Worm (Caenorhabditis elegans) whole organism, young adult: ENCODE data around the gene R151.8.

Source experiments
- B0019.2 ChIP-seq: fragments of 200-800 bp; sonication (Bioruptor generic); conservative IDR thresholded peaks from 2 replicates; pipeline ENCODE4 v1.3.6; 2022; ENCODE audit warnings: missing genetic modification reagents, missing genetic modification characterization, missing compliant biosample characterization
- F10E7.11 ChIP-seq: sonication (generic microtip); optimal IDR thresholded peaks from 2 replicates; lab custom pipeline; 2017; ENCODE audit warnings: mild to moderate bottlenecking, missing genetic modification characterization, moderate library complexity, missing compliant biosample characterization
- F33H1.4 ChIP-seq: fragments of 200-800 bp; sonication (Bioruptor generic); IDR thresholded peaks from 2 replicates; pipeline ENCODE4 v1.3.6; 2022; ENCODE audit warnings: missing genetic modification reagents, missing genetic modification characterization, missing compliant biosample characterization
- K12H6.12 ChIP-seq: fragments of 200-800 bp; sonication (Bioruptor generic); optimal IDR thresholded peaks from 2 replicates; lab custom pipeline; 2018; ENCODE audit warnings: mild to moderate bottlenecking, missing genetic modification characterization, missing compliant biosample characterization
- Y53F4B.3 ChIP-seq: fragments of 200-800 bp; sonication (Bioruptor generic); IDR thresholded peaks from 2 replicates; pipeline ENCODE4 v1.3.6; 2022; ENCODE audit warnings: missing genetic modification reagents, missing genetic modification characterization, missing compliant biosample characterization
- Y56A3A.18 ChIP-seq: fragments of 200-800 bp; sonication (Bioruptor generic); IDR thresholded peaks from 2 replicates; pipeline ENCODE4 v1.3.6; 2022; ENCODE audit warnings: missing genetic modification reagents, missing genetic modification characterization, missing compliant biosample characterization
- akir-1 ChIP-seq: fragments of 200-800 bp; sonication (Bioruptor generic); optimal IDR thresholded peaks from 2 replicates; lab custom pipeline; 2018; ENCODE audit warnings: mild to moderate bottlenecking, missing genetic modification characterization, moderate library complexity, missing compliant biosample characterization
- athp-1 ChIP-seq: sonication (generic microtip); optimal IDR thresholded peaks from 2 replicates; lab custom pipeline; 2017; ENCODE audit warnings: mild to moderate bottlenecking, missing genetic modification characterization, missing compliant biosample characterization
- attf-5 ChIP-seq: fragments of 200-800 bp; sonication (Bioruptor generic); optimal IDR thresholded peaks from 2 replicates; lab custom pipeline; 2018; ENCODE audit warnings: mild to moderate bottlenecking, missing genetic modification characterization, missing compliant biosample characterization
- cebp-1 ChIP-seq, 2 experiments: fragments of 200-800 bp in 1 of 2; sonication (Bioruptor generic) in 1 of 2; sonication (generic microtip) in 1 of 2; IDR thresholded peaks in 1 of 2; optimal IDR thresholded peaks in 1 of 2; 2 replicates each; pipeline versions ENCODE4 v1.3.6 to Lab custom; 2017 to 2022; ENCODE audit warnings: missing compliant biosample characterization in 2 of 2, missing genetic modification characterization in 2 of 2, mild to moderate bottlenecking in 1 of 2, missing genetic modification reagents in 1 of 2, moderate library complexity in 1 of 2
- ceh-27 ChIP-seq: fragments of 200-800 bp; sonication (Bioruptor generic); optimal IDR thresholded peaks from 2 replicates; lab custom pipeline; 2018; ENCODE audit warnings: mild to moderate bottlenecking, missing genetic modification characterization, moderate library complexity, missing compliant biosample characterization
- ceh-79 ChIP-seq: sonication (generic microtip); optimal IDR thresholded peaks from 2 replicates; lab custom pipeline; 2017; ENCODE audit warnings: mild to moderate bottlenecking, missing genetic modification characterization, missing compliant biosample characterization
- ceh-91 ChIP-seq: fragments of 200-800 bp; sonication (Bioruptor generic); IDR thresholded peaks from 2 replicates; pipeline ENCODE4 v1.3.6; 2022; ENCODE audit warnings: missing genetic modification reagents, missing genetic modification characterization, missing compliant biosample characterization
- chd-7 ChIP-seq: sonication (generic microtip); optimal IDR thresholded peaks from 2 replicates; lab custom pipeline; 2016; ENCODE audit warnings: mild to moderate bottlenecking, missing genetic modification characterization, moderate library complexity, missing compliant biosample characterization
- die-1 ChIP-seq: sonication (generic microtip); optimal IDR thresholded peaks from 2 replicates; lab custom pipeline; 2016; ENCODE audit warnings: missing genotype, mild to moderate bottlenecking, missing genetic modification characterization, missing compliant biosample characterization
- egl-44 ChIP-seq: fragments of 200-800 bp; sonication (Bioruptor generic); IDR thresholded peaks from 2 replicates; pipeline ENCODE4 v1.3.6; 2022; ENCODE audit warnings: missing genetic modification reagents, missing genetic modification characterization, missing compliant biosample characterization
- egrh-3 ChIP-seq: fragments of 200-800 bp; sonication (Bioruptor generic); IDR thresholded peaks from 2 replicates; pipeline ENCODE4 v1.3.6; 2022; ENCODE audit warnings: missing genetic modification reagents, missing genetic modification characterization, missing compliant biosample characterization
- gei-17 ChIP-seq: fragments of 200-800 bp; sonication (Bioruptor generic); optimal IDR thresholded peaks from 2 replicates; lab custom pipeline; 2018; ENCODE audit warnings: mild to moderate bottlenecking, missing genetic modification characterization, missing compliant biosample characterization
- hlh-26 ChIP-seq: fragments of 200-800 bp; sonication (Bioruptor generic); conservative IDR thresholded peaks from 2 replicates; pipeline ENCODE4 v1.3.6; 2022; ENCODE audit warnings: missing genetic modification reagents, missing genetic modification characterization, missing compliant biosample characterization
- hmg-1.2 ChIP-seq: fragments of 200-800 bp; sonication (Bioruptor generic); IDR thresholded peaks from 2 replicates; pipeline ENCODE4 v1.3.6; 2022; ENCODE audit warnings: missing genetic modification reagents, missing genetic modification characterization, missing compliant biosample characterization
- hmg-20 ChIP-seq: fragments of 200-800 bp; sonication (Bioruptor generic); IDR thresholded peaks from 2 replicates; pipeline ENCODE4 v1.3.6; 2022; ENCODE audit warnings: missing genetic modification reagents, missing genetic modification characterization, missing compliant biosample characterization
- let-526 ChIP-seq: fragments of 200-800 bp; sonication (Bioruptor generic); IDR thresholded peaks from 2 replicates; pipeline ENCODE4 v1.3.6; 2022; ENCODE audit warnings: missing genetic modification reagents, missing genetic modification characterization, missing compliant biosample characterization
- let-607 ChIP-seq, 2 experiments: fragments of 200-800 bp in 1 of 2; sonication (Bioruptor generic) in 1 of 2; sonication (generic microtip) in 1 of 2; optimal IDR thresholded peaks; 2 replicates each; lab custom pipeline; 2016 to 2018; ENCODE audit warnings: mild to moderate bottlenecking in 2 of 2, missing compliant biosample characterization in 2 of 2, missing genetic modification characterization in 2 of 2, moderate library complexity in 2 of 2, missing genotype in 1 of 2
- lin-26 ChIP-seq: fragments of 200-800 bp; sonication (Bioruptor generic); IDR thresholded peaks from 2 replicates; pipeline ENCODE4 v1.3.6; 2022; ENCODE audit warnings: missing genetic modification reagents, missing genetic modification characterization, missing compliant biosample characterization
- lin-40 ChIP-seq: sonication (generic microtip); optimal IDR thresholded peaks from 2 replicates; lab custom pipeline; 2016; ENCODE audit warnings: missing genetic modification characterization, mild to moderate bottlenecking, missing compliant biosample characterization, missing genotype, missing genetic modification reagents
- lin-54 ChIP-seq: fragments of 200-800 bp; sonication (Bioruptor generic); optimal IDR thresholded peaks from 2 replicates; lab custom pipeline; 2018; ENCODE audit warnings: mild to moderate bottlenecking, missing genetic modification characterization, missing compliant biosample characterization
- madf-6 ChIP-seq: fragments of 200-800 bp; sonication (Bioruptor generic); IDR thresholded peaks from 2 replicates; pipeline ENCODE4 v1.3.6; 2022; ENCODE audit warnings: missing genetic modification reagents, missing genetic modification characterization, missing compliant biosample characterization
- mcd-1 ChIP-seq: fragments of 200-800 bp; sonication (Bioruptor generic); IDR thresholded peaks from 2 replicates; pipeline ENCODE4 v1.3.6; 2022; ENCODE audit warnings: missing genetic modification reagents, missing genetic modification characterization, missing compliant biosample characterization
- mxl-1 ChIP-seq: sonication (generic microtip); optimal IDR thresholded peaks from 2 replicates; lab custom pipeline; 2016; ENCODE audit warnings: missing genetic modification characterization, missing compliant biosample characterization
- nhr-80 ChIP-seq: sonication (generic microtip); optimal IDR thresholded peaks from 2 replicates; lab custom pipeline; 2016; ENCODE audit warnings: missing genetic modification characterization, missing compliant biosample characterization
- nhr-90 ChIP-seq: sonication (generic microtip); optimal IDR thresholded peaks from 2 replicates; lab custom pipeline; 2016; ENCODE audit warnings: missing genotype, mild to moderate bottlenecking, missing genetic modification characterization, missing compliant biosample characterization
- pbrm-1 ChIP-seq: fragments of 200-800 bp; sonication (Bioruptor generic); IDR thresholded peaks from 2 replicates; pipeline ENCODE4 v1.3.6; 2022; ENCODE audit warnings: missing genetic modification reagents, missing genetic modification characterization, missing compliant biosample characterization
- rcor-1 ChIP-seq: fragments of 200-800 bp; sonication (Bioruptor generic); IDR thresholded peaks from 2 replicates; pipeline ENCODE4 v1.3.6; 2022; ENCODE audit warnings: missing genetic modification reagents, missing genetic modification characterization, missing compliant biosample characterization
- rec-8 ChIP-seq, 2 experiments: sonication (generic microtip); optimal IDR thresholded peaks; 2 replicates each; lab custom pipeline; 2016; ENCODE audit warnings: mild to moderate bottlenecking in 2 of 2, missing genetic modification characterization in 2 of 2, missing genetic modification reagents in 2 of 2, missing genotype in 2 of 2, missing biosample characterization in 1 of 2, missing compliant biosample characterization in 1 of 2, moderate library complexity in 1 of 2
- snpc-1.3 ChIP-seq: sonication (generic microtip); optimal IDR thresholded peaks from 2 replicates; lab custom pipeline; 2017; ENCODE audit warnings: missing genetic modification characterization, mild to moderate bottlenecking, missing compliant biosample characterization, antibody characterized with exemption, moderate library complexity, missing genotype, missing genetic modification reagents; ENCODE audit not compliant: insufficient read depth
- snpc-3.4 ChIP-seq: sonication (generic microtip); optimal IDR thresholded peaks from 2 replicates; lab custom pipeline; 2017; ENCODE audit warnings: missing genetic modification characterization, mild to moderate bottlenecking, missing compliant biosample characterization, antibody characterized with exemption, moderate library complexity, missing genotype, missing genetic modification reagents
- somi-1 ChIP-seq: fragments of 200-800 bp; sonication (Bioruptor generic); optimal IDR thresholded peaks from 2 replicates; lab custom pipeline; 2018; ENCODE audit warnings: mild to moderate bottlenecking, missing genetic modification characterization, missing compliant biosample characterization
- tbx-9 ChIP-seq: sonication (generic microtip); optimal IDR thresholded peaks from 2 replicates; lab custom pipeline; 2016; ENCODE audit warnings: borderline replicate concordance, missing genetic modification characterization, inconsistent platforms, missing compliant biosample characterization
- tlf-1 ChIP-seq: fragments of 200-800 bp; sonication (Bioruptor generic); optimal IDR thresholded peaks from 2 replicates; lab custom pipeline; 2018; ENCODE audit warnings: mild to moderate bottlenecking, missing genetic modification characterization, missing compliant biosample characterization
- unc-62 ChIP-seq: fragments of 150-350 bp; optimal IDR thresholded peaks from 2 replicates; lab custom pipeline; 2014; ENCODE audit warnings: missing biosample characterization, missing genetic modification reagents, missing genetic modification characterization
- ztf-25 ChIP-seq: fragments of 200-800 bp; sonication (Bioruptor generic); IDR thresholded peaks from 2 replicates; pipeline ENCODE4 v1.3.6; 2022; ENCODE audit warnings: missing genetic modification reagents, missing genetic modification characterization, missing compliant biosample characterization
- ztf-26 ChIP-seq: sonication (generic microtip); optimal IDR thresholded peaks from 2 replicates; lab custom pipeline; 2017; ENCODE audit warnings: missing genetic modification characterization, missing compliant biosample characterization

Gene R151.8

ce11 chrIII:7275296-7275695 lies 45.7 kb upstream of the R151.8 start, which contains the start of gene psd-1:
Gene psd-1, minus strand, starts transcription at chrIII:7275396.
- TF ChIP-seq athp-1 (no peak), gei-17 (no peak), let-526 (no peak), snpc-1.3 (tag; lab: Kevin White, UChicago) (no peak), B0019.2 (GFP tag; lab: Robert Waterston, UW) (no peak), pbrm-1 (no peak), attf-5 (GFP tag; lab: Kevin White, UChicago) (no peak)

- TF ChIP-seq ceh-27 (GFP tag; lab: Kevin White, UChicago) (no peak), Y53F4B.3 (GFP tag; lab: Robert Waterston, UW) (no peak), lin-54 (GFP tag; lab: Kevin White, UChicago) (no peak)
Measured at ce11 chrIII:7273718-7274117, 44.1 kb upstream of the R151.8 start.

- TF ChIP-seq die-1 (tag; lab: Kevin White, UChicago) (peak; percentile 8), lin-40 (tag; lab: Kevin White, UChicago) (peak; percentile 51), nhr-80 (peak; percentile 52), F10E7.11 (tag; lab: Kevin White, UChicago) (no peak), rec-8 (tag; optimal IDR thresholded peaks at IDR 0.05; lab: Kevin White, UChicago) (no peak), lin-26 (GFP tag; lab: Robert Waterston, UW) (peak; percentile 42; the same call in 1 of the 2 replicates), chd-7 (tag; lab: Kevin White, UChicago) (no peak), tbx-9 (tag; lab: Kevin White, UChicago) (no peak), cebp-1 (GFP tag; IDR thresholded peaks at IDR 0.05; lab: Robert Waterston, UW) (no peak), cebp-1 (tag; optimal IDR thresholded peaks at IDR 0.05; lab: Kevin White, UChicago) (peak; percentile 45), mcd-1 (GFP tag; lab: Robert Waterston, UW) (0 out of 2 replicates have a peak, but pooled peaks have one; percentile 19), hmg-20 (GFP tag; lab: Robert Waterston, UW) (no peak), ceh-91 (GFP tag; lab: Robert Waterston, UW) (no peak), pbrm-1 (peak; percentile 37; the same call in 1 of the 2 replicates), lin-54 (GFP tag; lab: Kevin White, UChicago) (peak; percentile 3), madf-6 (GFP tag; lab: Robert Waterston, UW) (no peak), rcor-1 (no peak), nhr-90 (tag; lab: Kevin White, UChicago) (peak; percentile 8), tlf-1 (GFP tag; lab: Kevin White, UChicago) (no peak), ztf-26 (peak; percentile 63), somi-1 (GFP tag; lab: Kevin White, UChicago) (peak; percentile 59), Y56A3A.18 (GFP tag; lab: Robert Waterston, UW) (no peak)
- TF ChIP-seq, all 124 proteins: peak for 11
Measured at ce11 chrIII:7272828-7273227, 43.2 kb upstream of the R151.8 start.

ce11 chrIII:7272088-7272487 lies 42.5 kb upstream of the R151.8 start:
- TF ChIP-seq ztf-25 (GFP tag; lab: Robert Waterston, UW) (no peak), snpc-3.4 (tag; lab: Kevin White, UChicago) (no peak), egrh-3 (GFP tag; lab: Robert Waterston, UW) (no peak), unc-62 (GFP tag; lab: Kevin White, UChicago) (no peak), pbrm-1 (0 out of 2 replicates have a peak, but pooled peaks have one; percentile 52), F33H1.4 (GFP tag; lab: Robert Waterston, UW) (0 out of 2 replicates have a peak, but pooled peaks have one; percentile 9), let-526 (0 out of 2 replicates have a peak, but pooled peaks have one; percentile 46), nhr-80 (peak; percentile 27), ceh-79 (tag; lab: Kevin White, UChicago) (no peak), mxl-1 (no peak), mcd-1 (GFP tag; lab: Robert Waterston, UW) (peak; percentile 61), egl-44 (GFP tag; lab: Robert Waterston, UW) (no peak), chd-7 (tag; lab: Kevin White, UChicago) (peak; percentile 61), let-607 (tag; optimal IDR thresholded peaks at IDR 0.05; lab: Kevin White, UChicago) (no peak), akir-1 (no peak), hmg-1.2 (GFP tag; lab: Robert Waterston, UW) (peak; percentile 68), hlh-26 (GFP tag; lab: Robert Waterston, UW) (no peak), tbx-9 (tag; lab: Kevin White, UChicago) (no peak), K12H6.12 (tag; lab: Kevin White, UChicago) (peak; percentile 60), nhr-90 (tag; lab: Kevin White, UChicago) (no peak)
